Worm (Caenorhabditis elegans) whole organism, late embryonic: ENCODE data around the gene lpr-7.

Experiments used
- C08G9.2 ChIP-seq: sonication (generic microtip); optimal IDR thresholded peaks from 2 replicates; lab custom pipeline; 2016; ENCODE audit warnings: mild to moderate bottlenecking, missing genetic modification characterization, moderate library complexity, missing compliant biosample characterization
- C38D4.7 ChIP-seq: fragments of 200-800 bp; sonication (Bioruptor generic); optimal IDR thresholded peaks from 2 replicates; lab custom pipeline; 2018; ENCODE audit warnings: mild to moderate bottlenecking, missing genetic modification characterization, moderate library complexity, missing compliant biosample characterization
- K09A11.1 ChIP-seq: sonication (generic microtip); optimal IDR thresholded peaks from 2 replicates; lab custom pipeline; 2017; ENCODE audit warnings: antibody characterized with exemption, mild to moderate bottlenecking, missing genetic modification characterization, missing compliant biosample characterization; ENCODE audit not compliant: insufficient read depth
- T23F11.4 ChIP-seq: fragments of 200-800 bp; sonication (Bioruptor generic); optimal IDR thresholded peaks from 2 replicates; lab custom pipeline; 2018; ENCODE audit warnings: mild to moderate bottlenecking, missing genetic modification characterization, missing compliant biosample characterization
- Y22D7AL.16 ChIP-seq: sonication (generic microtip); optimal IDR thresholded peaks from 2 replicates; lab custom pipeline; 2016; ENCODE audit warnings: missing genetic modification characterization, missing compliant biosample characterization
- ceh-18 ChIP-seq: sonication (generic microtip); optimal IDR thresholded peaks from 2 replicates; lab custom pipeline; 2016; ENCODE audit warnings: missing genetic modification characterization, missing compliant biosample characterization
- ceh-2 ChIP-seq: sonication (generic microtip); optimal IDR thresholded peaks from 2 replicates; lab custom pipeline; 2016; ENCODE audit warnings: missing genotype, missing genetic modification characterization, missing compliant biosample characterization
- ceh-22 ChIP-seq: sonication (generic microtip); optimal IDR thresholded peaks from 2 replicates; lab custom pipeline; 2017; ENCODE audit warnings: missing biosample characterization, missing genetic modification characterization
- ceh-34 ChIP-seq: sonication (generic microtip); optimal IDR thresholded peaks from 2 replicates; lab custom pipeline; 2016; ENCODE audit warnings: mild to moderate bottlenecking, missing genetic modification characterization, missing compliant biosample characterization
- ceh-45 ChIP-seq: fragments of 200-800 bp; sonication (Bioruptor generic); IDR thresholded peaks from 2 replicates; pipeline ENCODE4 v1.3.6; 2022; ENCODE audit warnings: missing genetic modification reagents, missing genetic modification characterization, missing compliant biosample characterization
- ceh-6 ChIP-seq: fragments of 200-800 bp; sonication (Bioruptor generic); optimal IDR thresholded peaks from 2 replicates; lab custom pipeline; 2018; ENCODE audit warnings: mild to moderate bottlenecking, missing genetic modification characterization, missing compliant biosample characterization
- ceh-9 ChIP-seq: sonication (generic microtip); optimal IDR thresholded peaks from 2 replicates; lab custom pipeline; 2016; ENCODE audit warnings: mild to moderate bottlenecking, missing genetic modification characterization, inconsistent platforms, missing compliant biosample characterization
- che-1 ChIP-seq: sonication (generic microtip); optimal IDR thresholded peaks from 2 replicates; lab custom pipeline; 2016; ENCODE audit warnings: mild to moderate bottlenecking, missing genetic modification characterization, missing compliant biosample characterization
- elt-2 ChIP-seq: sonication (generic microtip); optimal IDR thresholded peaks from 2 replicates; lab custom pipeline; 2016; ENCODE audit warnings: missing genetic modification reagents, missing genetic modification characterization, missing compliant biosample characterization
- elt-4 ChIP-seq: sonication (generic microtip); optimal IDR thresholded peaks from 2 replicates; lab custom pipeline; 2016; ENCODE audit warnings: missing genetic modification characterization, missing compliant biosample characterization
- ets-4 ChIP-seq: sonication (generic microtip); optimal IDR thresholded peaks from 2 replicates; lab custom pipeline; 2016; ENCODE audit warnings: missing genetic modification characterization, missing compliant biosample characterization
- fax-1 ChIP-seq: sonication (generic microtip); optimal IDR thresholded peaks from 2 replicates; lab custom pipeline; 2016; ENCODE audit warnings: missing genotype, missing genetic modification characterization, missing compliant biosample characterization
- fkh-6 ChIP-seq: sonication (generic microtip); optimal IDR thresholded peaks from 2 replicates; lab custom pipeline; 2016; ENCODE audit warnings: missing genetic modification characterization, missing compliant biosample characterization
- hlh-13 ChIP-seq: fragments of 200-800 bp; sonication (Bioruptor generic); optimal IDR thresholded peaks from 2 replicates; lab custom pipeline; 2018; ENCODE audit warnings: mild to moderate bottlenecking, missing genetic modification characterization, missing compliant biosample characterization
- hlh-15 ChIP-seq: sonication (generic microtip); optimal IDR thresholded peaks from 2 replicates; lab custom pipeline; 2016; ENCODE audit warnings: missing genetic modification characterization, missing compliant biosample characterization
- hlh-30 ChIP-seq: sonication (generic microtip); optimal IDR thresholded peaks from 2 replicates; lab custom pipeline; 2017; ENCODE audit warnings: antibody characterized with exemption, missing genetic modification characterization, missing compliant biosample characterization; ENCODE audit not compliant: insufficient read depth
- hlh-6 ChIP-seq: sonication (generic microtip); optimal IDR thresholded peaks from 2 replicates; lab custom pipeline; 2016; ENCODE audit warnings: missing genotype, missing genetic modification characterization, missing compliant biosample characterization
- hlh-8 ChIP-seq: sonication (generic microtip); optimal IDR thresholded peaks from 2 replicates; lab custom pipeline; 2016; ENCODE audit warnings: missing genotype, missing genetic modification characterization, missing compliant biosample characterization
- lin-11 ChIP-seq: fragments of 200-800 bp; sonication (Bioruptor generic); optimal IDR thresholded peaks from 2 replicates; lab custom pipeline; 2018; ENCODE audit warnings: mild to moderate bottlenecking, missing genetic modification characterization, missing compliant biosample characterization
- madf-2 ChIP-seq: sonication (generic microtip); optimal IDR thresholded peaks from 2 replicates; lab custom pipeline; 2017; ENCODE audit warnings: missing genetic modification characterization, missing compliant biosample characterization
- mec-3 ChIP-seq: sonication (generic microtip); optimal IDR thresholded peaks from 2 replicates; lab custom pipeline; 2016; ENCODE audit warnings: borderline replicate concordance, missing genetic modification characterization, missing compliant biosample characterization
- nhr-232 ChIP-seq: sonication (generic microtip); optimal IDR thresholded peaks from 2 replicates; lab custom pipeline; 2016; ENCODE audit warnings: missing genetic modification characterization, missing compliant biosample characterization
- npax-4 ChIP-seq: sonication (generic microtip); optimal IDR thresholded peaks from 2 replicates; lab custom pipeline; 2016; ENCODE audit warnings: missing genetic modification characterization, missing compliant biosample characterization
- pag-3 ChIP-seq: sonication (generic microtip); optimal IDR thresholded peaks from 2 replicates; lab custom pipeline; 2016; ENCODE audit warnings: missing compliant biosample characterization, missing genetic modification characterization, borderline replicate concordance
- pat-9 ChIP-seq: fragments of 200-800 bp; sonication (Bioruptor generic); optimal IDR thresholded peaks from 2 replicates; lab custom pipeline; 2018; ENCODE audit warnings: mild to moderate bottlenecking, missing genetic modification characterization, moderate library complexity, missing compliant biosample characterization
- pha-2 ChIP-seq: sonication (generic microtip); optimal IDR thresholded peaks from 2 replicates; lab custom pipeline; 2017; ENCODE audit warnings: mild to moderate bottlenecking, missing genetic modification characterization, missing compliant biosample characterization
- pqm-1 ChIP-seq: sonication (generic microtip); optimal IDR thresholded peaks from 2 replicates; lab custom pipeline; 2016; ENCODE audit warnings: missing genetic modification characterization, missing compliant biosample characterization
- pros-1 ChIP-seq: fragments of 150-350 bp; optimal IDR thresholded peaks from 2 replicates; lab custom pipeline; 2014; ENCODE audit warnings: missing biosample characterization, missing genetic modification reagents, missing genetic modification characterization
- ref-2 ChIP-seq: sonication (generic microtip); optimal IDR thresholded peaks from 2 replicates; lab custom pipeline; 2016; ENCODE audit warnings: missing genetic modification characterization, missing compliant biosample characterization
- rnt-1 ChIP-seq: sonication (generic microtip); optimal IDR thresholded peaks from 2 replicates; lab custom pipeline; 2016; ENCODE audit warnings: missing genetic modification characterization, missing compliant biosample characterization
- sdc-2 ChIP-seq: sonication (generic microtip); optimal IDR thresholded peaks from 2 replicates; lab custom pipeline; 2016; ENCODE audit warnings: missing genotype, missing genetic modification characterization, missing compliant biosample characterization
- sox-2 ChIP-seq: fragments of 200-800 bp; sonication (Bioruptor generic); IDR thresholded peaks from 2 replicates; pipeline ENCODE4 v1.3.6; 2022; ENCODE audit warnings: missing genetic modification reagents, missing genetic modification characterization, missing compliant biosample characterization
- syd-9 ChIP-seq: sonication (generic microtip); optimal IDR thresholded peaks from 2 replicates; lab custom pipeline; 2016; ENCODE audit warnings: mild to moderate bottlenecking, missing genetic modification characterization, moderate library complexity, missing compliant biosample characterization
- ttx-3 ChIP-seq: sonication (generic microtip); optimal IDR thresholded peaks from 2 replicates; lab custom pipeline; 2016; ENCODE audit warnings: missing genetic modification reagents, missing genetic modification characterization, missing compliant biosample characterization
- unc-3 ChIP-seq, 2 experiments: fragments of 200-800 bp in 1 of 2; sonication (Bioruptor generic) in 1 of 2; sonication (generic microtip) in 1 of 2; conservative IDR thresholded peaks in 1 of 2; optimal IDR thresholded peaks in 1 of 2; 2 replicates each; pipeline versions ENCODE4 v1.3.6 to Lab custom; 2016 to 2022; ENCODE audit warnings: missing compliant biosample characterization in 2 of 2, missing genetic modification characterization in 2 of 2, missing genetic modification reagents in 1 of 2
- ztf-16 ChIP-seq: sonication (generic microtip); optimal IDR thresholded peaks from 2 replicates; lab custom pipeline; 2017; ENCODE audit warnings: missing genetic modification characterization, missing compliant biosample characterization

lpr-7 gene

ce11 chrX:655884-656283 is at the start of gene lpr-7:
lpr-7 (plus strand) TSS chrX:656184.
- TF ChIP-seq syd-9 (tag; lab: Kevin White, UChicago) (no peak), hlh-8 (no peak), ceh-18 (no peak)

DNA sequence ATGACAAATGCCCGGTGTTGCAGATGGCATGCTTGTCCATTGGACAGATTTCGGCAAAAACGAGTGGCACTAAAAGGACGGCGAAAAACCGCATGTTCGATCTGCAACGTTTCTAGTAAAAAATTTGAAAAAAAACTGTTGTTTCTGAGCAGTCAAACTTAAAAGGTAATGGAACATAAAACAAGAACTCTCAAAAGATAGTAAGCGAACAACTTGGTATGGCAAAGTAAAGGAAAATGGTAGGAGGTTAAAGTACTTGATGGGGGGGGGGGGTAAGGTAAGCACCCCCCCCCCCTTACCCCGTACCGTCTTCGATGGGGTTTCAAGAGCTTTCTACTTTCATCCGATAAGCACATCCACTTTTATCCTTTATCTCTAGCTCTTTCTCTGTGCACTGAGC is 47.6 kb upstream of the lpr-7 start, which contains the start of gene F13C5.5:
TSS of gene F13C5.5 (minus strand) at position 101 of the 400 bp plus-strand sequence.
- TF ChIP-seq mec-3 = no peak
- TF ChIP-seq C08G9.2 (tag; lab: Kevin White, UChicago) = no peak
- TF ChIP-seq hlh-8 = no peak
- no peak for TF ChIP-seq pag-3 (tag; lab: Kevin White, UChicago)
- no peak for TF ChIP-seq ceh-2 (tag; lab: Kevin White, UChicago)
- no peak for TF ChIP-seq fkh-6 (tag; lab: Kevin White, UChicago)
- no peak for TF ChIP-seq hlh-15
- no peak for TF ChIP-seq pat-9
- TF ChIP-seq ceh-22 (tag; lab: Kevin White, UChicago) = no peak
- no peak for TF ChIP-seq nhr-232
- no peak for TF ChIP-seq unc-3 (GFP tag; conservative IDR thresholded peaks at IDR 0.05; lab: Robert Waterston, UW)
- no peak for TF ChIP-seq unc-3 (tag; optimal IDR thresholded peaks at IDR 0.05; lab: Kevin White, UChicago)
- TF ChIP-seq hlh-13 = no peak
- no peak for TF ChIP-seq hlh-30
- no peak for TF ChIP-seq pqm-1
- TF ChIP-seq ceh-6 (GFP tag; lab: Kevin White, UChicago) = no peak
- no peak for TF ChIP-seq elt-4 (tag; lab: Kevin White, UChicago)
- TF ChIP-seq fax-1 = no peak
- no peak for TF ChIP-seq madf-2 (tag; lab: Kevin White, UChicago)
- TF ChIP-seq, all 69 proteins: peak for 0

DNA sequence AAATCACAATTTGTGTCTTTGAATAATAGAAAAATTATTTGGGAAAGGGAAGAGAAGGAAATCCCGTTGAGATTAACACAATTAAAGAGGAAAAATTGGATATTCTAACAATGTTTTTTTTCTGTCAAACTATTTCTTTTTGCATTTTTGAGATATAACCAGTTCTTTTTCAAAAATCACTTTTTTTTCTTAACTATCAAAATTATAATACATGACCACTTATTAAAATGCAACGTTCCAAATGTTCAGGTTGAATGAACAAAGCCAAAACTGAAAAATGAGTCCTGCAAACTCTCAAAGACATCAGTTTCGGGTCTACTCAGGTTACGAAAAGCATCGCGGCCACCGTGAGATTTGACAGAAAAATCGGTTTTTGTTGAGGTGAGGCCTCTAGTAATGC is 46.4 kb upstream of the lpr-7 start:
- TF ChIP-seq pha-2 (tag; lab: Kevin White, UChicago) (no peak), lin-11 (tag; lab: Kevin White, UChicago) (no peak), ceh-45 (GFP tag; lab: Robert Waterston, UW) (no peak), fax-1 (no peak), sox-2 (GFP tag; lab: Robert Waterston, UW) (no peak), pros-1 (tag; lab: Kevin White, UChicago) (no peak), K09A11.1 (tag; lab: Kevin White, UChicago) (no peak), ceh-6 (GFP tag; lab: Kevin White, UChicago) (no peak), pat-9 (no peak), T23F11.4 (GFP tag; lab: Kevin White, UChicago) (no peak), che-1 (no peak), elt-4 (tag; lab: Kevin White, UChicago) (no peak), madf-2 (tag; lab: Kevin White, UChicago) (no peak), ets-4 (no peak), nhr-232 (no peak), C38D4.7 (GFP tag; lab: Kevin White, UChicago) (no peak)
- TF ChIP-seq, all 69 proteins: peak for 0

DNA sequence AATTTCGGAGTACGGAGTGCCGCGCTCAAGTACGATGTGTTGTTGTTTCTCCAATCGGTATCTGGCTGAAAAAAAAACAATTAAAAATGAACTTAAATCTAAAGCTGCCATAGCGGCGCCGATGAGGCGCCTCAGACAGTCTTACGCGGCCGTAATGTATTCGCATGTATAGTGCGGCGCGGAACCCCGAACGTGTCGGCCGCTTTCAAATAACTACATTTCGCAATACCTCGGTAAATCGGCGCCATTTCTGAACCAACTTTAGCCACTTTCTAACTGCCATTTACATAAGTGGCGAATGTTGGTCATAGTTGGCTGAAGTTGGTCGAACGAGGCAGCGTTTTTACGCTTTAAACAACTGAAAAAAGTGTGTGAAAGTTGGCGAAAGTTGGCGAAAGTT is 43.2 kb upstream of the lpr-7 start:
- TF ChIP-seq hlh-6 (tag; lab: Kevin White, UChicago) = no peak
- TF ChIP-seq hlh-8 = no peak
- TF ChIP-seq fax-1 = no peak
- no peak for TF ChIP-seq pag-3 (tag; lab: Kevin White, UChicago)
- no peak for TF ChIP-seq fkh-6 (tag; lab: Kevin White, UChicago)
- no peak for TF ChIP-seq ztf-16 (tag; lab: Kevin White, UChicago)
- TF ChIP-seq ttx-3 (tag; lab: Kevin White, UChicago) = no peak
- no peak for TF ChIP-seq ceh-45 (GFP tag; lab: Robert Waterston, UW)
- TF ChIP-seq sdc-2 = no peak
- TF ChIP-seq ref-2 (tag; lab: Kevin White, UChicago) = no peak
- TF ChIP-seq hlh-15 = no peak
- TF ChIP-seq Y22D7AL.16 = no peak
- no peak for TF ChIP-seq ceh-9
- no peak for TF ChIP-seq syd-9 (tag; lab: Kevin White, UChicago)
- TF ChIP-seq ceh-34 = no peak
- TF ChIP-seq pat-9 = no peak
- no peak for TF ChIP-seq rnt-1 (tag; lab: Kevin White, UChicago)
- TF ChIP-seq elt-2 = no peak
- TF ChIP-seq ceh-22 (tag; lab: Kevin White, UChicago) = no peak
- no peak for TF ChIP-seq npax-4
